Worm (Caenorhabditis elegans) whole organism, L2 larva: ENCODE measurements around the gene nmy-1.

Experiments used
- C34F6.9 ChIP-seq: fragments of 150-350 bp; optimal IDR thresholded peaks from 2 replicates; lab custom pipeline; 2014; ENCODE audit warnings: missing biosample characterization, missing genetic modification characterization
- F13H6.1 ChIP-seq: sonication (generic microtip); optimal IDR thresholded peaks from 2 replicates; lab custom pipeline; 2016; ENCODE audit warnings: missing genetic modification characterization, missing compliant biosample characterization
- R02D3.7 ChIP-seq: fragments of 150-350 bp; optimal IDR thresholded peaks from 2 replicates; lab custom pipeline; 2014; ENCODE audit warnings: missing biosample characterization, missing genetic modification characterization
- Y55F3AM.14 ChIP-seq: fragments of 200-800 bp; sonication (Bioruptor generic); optimal IDR thresholded peaks from 2 replicates; lab custom pipeline; 2018; ENCODE audit warnings: mild to moderate bottlenecking, missing genetic modification characterization, missing compliant biosample characterization
- ZK546.5 ChIP-seq: sonication (generic microtip); optimal IDR thresholded peaks from 2 replicates; lab custom pipeline; 2017; ENCODE audit warnings: missing biosample characterization, missing genetic modification characterization
- alr-1 ChIP-seq: fragments of 150-350 bp; optimal IDR thresholded peaks from 2 replicates; lab custom pipeline; 2014; ENCODE audit warnings: missing biosample characterization, missing genetic modification characterization
- aly-2 ChIP-seq: fragments of 150-350 bp; optimal IDR thresholded peaks from 2 replicates; lab custom pipeline; 2014; ENCODE audit warnings: missing biosample characterization, missing genetic modification characterization
- ama-1 ChIP-seq: fragments of 150-350 bp; optimal IDR thresholded peaks from 2 replicates; lab custom pipeline; 2018; ENCODE audit warnings: inconsistent platforms
- blmp-1 ChIP-seq: sonication (generic microtip); optimal IDR thresholded peaks from 2 replicates; lab custom pipeline; 2017; ENCODE audit warnings: missing genetic modification characterization, mild to moderate bottlenecking, missing compliant biosample characterization, antibody characterized with exemption, moderate library complexity; ENCODE audit not compliant: insufficient read depth
- ceh-16 ChIP-seq: fragments of 150-350 bp; optimal IDR thresholded peaks from 2 replicates; lab custom pipeline; 2014; ENCODE audit warnings: missing biosample characterization, missing genetic modification characterization
- egl-27 ChIP-seq: sonication (generic microtip); optimal IDR thresholded peaks from 3 replicates; lab custom pipeline; 2017; ENCODE audit warnings: missing biosample characterization, missing genetic modification reagents, missing genetic modification characterization
- elt-3 ChIP-seq: sonication (generic microtip); optimal IDR thresholded peaks from 2 replicates; lab custom pipeline; 2017; ENCODE audit warnings: missing biosample characterization, missing genetic modification characterization
- fos-1 ChIP-seq: fragments of 150-350 bp; optimal IDR thresholded peaks from 2 replicates; lab custom pipeline; 2014; ENCODE audit warnings: missing biosample characterization, missing genetic modification characterization
- gmeb-1 ChIP-seq: fragments of 150-350 bp; optimal IDR thresholded peaks from 2 replicates; lab custom pipeline; 2014; ENCODE audit warnings: missing biosample characterization, missing genetic modification characterization
- lin-11 ChIP-seq: fragments of 150-350 bp; sonication (generic microtip); optimal IDR thresholded peaks from 2 replicates; lab custom pipeline; 2014; ENCODE audit warnings: missing biosample characterization, missing genetic modification characterization, inconsistent platforms, mixed read lengths
- lin-13 ChIP-seq: fragments of 150-350 bp; optimal IDR thresholded peaks from 2 replicates; lab custom pipeline; 2014; ENCODE audit warnings: missing biosample characterization, missing genetic modification reagents, missing genetic modification characterization
- lsy-2 ChIP-seq, 2 experiments: fragments of 150-350 bp in 1 of 2; sonication (generic microtip) in 1 of 2; optimal IDR thresholded peaks; 2 replicates each; lab custom pipeline; 2014 to 2017; ENCODE audit warnings: missing biosample characterization in 2 of 2, missing genetic modification characterization in 2 of 2
- mab-5 ChIP-seq: fragments of 150-350 bp; optimal IDR thresholded peaks from 2 replicates; lab custom pipeline; 2014; ENCODE audit warnings: missing biosample characterization, missing genetic modification characterization
- mbf-1 ChIP-seq: sonication (generic microtip); optimal IDR thresholded peaks from 2 replicates; lab custom pipeline; 2017; ENCODE audit warnings: missing biosample characterization, missing genetic modification characterization
- mdl-1 ChIP-seq, 2 experiments: fragments of 150-350 bp in 1 of 2; sonication (generic microtip) in 1 of 2; optimal IDR thresholded peaks; 2 replicates each; lab custom pipeline; 2017; ENCODE audit warnings: missing biosample characterization in 2 of 2, missing genetic modification characterization in 2 of 2
- nhr-10 ChIP-seq: sonication (generic microtip); optimal IDR thresholded peaks from 2 replicates; lab custom pipeline; 2017; ENCODE audit warnings: missing biosample characterization, missing genetic modification characterization
- nhr-11 ChIP-seq: fragments of 150-350 bp; optimal IDR thresholded peaks from 2 replicates; lab custom pipeline; 2014; ENCODE audit warnings: missing biosample characterization, missing genetic modification characterization
- nhr-12 ChIP-seq: fragments of 150-350 bp; optimal IDR thresholded peaks from 2 replicates; lab custom pipeline; 2014; ENCODE audit warnings: missing biosample characterization, missing genetic modification characterization
- nhr-129 ChIP-seq: fragments of 150-350 bp; optimal IDR thresholded peaks from 2 replicates; lab custom pipeline; 2014; ENCODE audit warnings: missing biosample characterization, missing genetic modification characterization
- nhr-21 ChIP-seq: fragments of 150-350 bp; optimal IDR thresholded peaks from 2 replicates; lab custom pipeline; 2014; ENCODE audit warnings: missing biosample characterization, missing genetic modification characterization
- nhr-237 ChIP-seq: fragments of 150-350 bp; optimal IDR thresholded peaks from 2 replicates; lab custom pipeline; 2014; ENCODE audit warnings: missing biosample characterization, missing genetic modification characterization
- nhr-25 ChIP-seq: fragments of 150-350 bp; sonication (generic microtip); optimal IDR thresholded peaks from 3 replicates; lab custom pipeline; 2014; ENCODE audit warnings: missing biosample characterization, missing genetic modification characterization
- nhr-6 ChIP-seq: fragments of 150-350 bp; optimal IDR thresholded peaks from 2 replicates; lab custom pipeline; 2014; ENCODE audit warnings: missing biosample characterization, missing genetic modification characterization
- nhr-77 ChIP-seq: fragments of 150-350 bp; optimal IDR thresholded peaks from 2 replicates; lab custom pipeline; 2014; ENCODE audit warnings: missing biosample characterization, missing genetic modification characterization
- peb-1 ChIP-seq: fragments of 150-350 bp; optimal IDR thresholded peaks from 2 replicates; lab custom pipeline; 2014; ENCODE audit warnings: missing biosample characterization, missing genetic modification characterization
- sem-4 ChIP-seq: fragments of 150-350 bp; optimal IDR thresholded peaks from 2 replicates; lab custom pipeline; 2014; ENCODE audit warnings: missing biosample characterization, missing genetic modification reagents, missing genetic modification characterization
- skn-1 ChIP-seq: sonication (generic microtip); optimal IDR thresholded peaks from 2 replicates; lab custom pipeline; 2017; ENCODE audit warnings: missing biosample characterization, missing genetic modification characterization
- sma-3 ChIP-seq: sonication (generic microtip); optimal IDR thresholded peaks from 2 replicates; lab custom pipeline; 2016; ENCODE audit warnings: missing genetic modification reagents, missing genetic modification characterization, missing compliant biosample characterization
- sma-9 ChIP-seq, 2 experiments: fragments of 150-350 bp in 1 of 2; sonication (generic microtip) in 1 of 2; optimal IDR thresholded peaks; 2 replicates each; lab custom pipeline; 2014 to 2016; ENCODE audit warnings: missing genetic modification characterization in 2 of 2, mild to moderate bottlenecking in 1 of 2, missing biosample characterization in 1 of 2, missing compliant biosample characterization in 1 of 2, missing genetic modification reagents in 1 of 2, moderate library complexity in 1 of 2
- snpc-4 ChIP-seq: fragments of 150-350 bp; optimal IDR thresholded peaks from 2 replicates; lab custom pipeline; 2014; ENCODE audit warnings: missing biosample characterization, missing genetic modification characterization
- unc-39 ChIP-seq: fragments of 150-350 bp; optimal IDR thresholded peaks from 2 replicates; lab custom pipeline; 2014; ENCODE audit warnings: missing biosample characterization, missing genetic modification characterization
- unc-55 ChIP-seq: fragments of 150-350 bp; sonication (generic microtip); optimal IDR thresholded peaks from 3 replicates; lab custom pipeline; 2014; ENCODE audit warnings: missing biosample characterization, missing genetic modification reagents, missing genetic modification characterization
- zag-1 ChIP-seq: fragments of 150-350 bp; optimal IDR thresholded peaks from 2 replicates; lab custom pipeline; 2014; ENCODE audit warnings: missing biosample characterization, missing genetic modification characterization
- ztf-1 ChIP-seq: fragments of 200-800 bp; sonication (Bioruptor generic); conservative IDR thresholded peaks from 2 replicates; pipeline ENCODE4 v1.3.6; 2022; ENCODE audit warnings: missing genetic modification characterization, missing compliant biosample characterization
- ztf-11 ChIP-seq: sonication (generic microtip); optimal IDR thresholded peaks from 2 replicates; lab custom pipeline; 2017; ENCODE audit warnings: missing biosample characterization, missing genetic modification characterization
- ztf-4 ChIP-seq: fragments of 150-350 bp; optimal IDR thresholded peaks from 2 replicates; lab custom pipeline; 2014; ENCODE audit warnings: missing biosample characterization, missing genetic modification characterization

The nmy-1 gene

DNA sequence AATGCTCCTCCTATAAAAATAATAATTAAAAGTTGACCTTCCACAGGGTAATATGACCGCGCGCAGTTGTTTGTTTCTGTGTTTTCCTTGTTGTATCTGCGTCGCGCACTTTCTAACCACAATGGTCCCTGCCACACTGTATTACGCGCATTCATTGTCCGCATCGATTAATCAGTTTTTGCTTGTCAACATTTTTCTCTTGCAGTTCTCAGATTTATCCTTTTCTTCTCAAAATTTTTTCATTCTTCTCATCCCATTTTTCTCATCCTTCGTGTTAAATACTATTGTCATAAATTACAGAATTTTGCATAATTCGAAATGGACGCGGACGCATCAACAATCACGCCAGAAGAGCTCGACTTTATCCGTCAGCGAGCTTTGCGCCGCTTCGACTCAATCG lies 31.2 kb downstream of the nmy-1 start, which contains the start of gene pfk-1.1:
TSS of gene pfk-1.1 (plus strand) at position 301 of the 400 bp plus-strand sequence.
- no peak for TF ChIP-seq lsy-2 (tag; optimal IDR thresholded peaks at IDR 0.05; lab: Kevin White, UChicago)
- no peak for TF ChIP-seq egl-27
- no peak for TF ChIP-seq peb-1
- TF ChIP-seq ceh-16 (tag; lab: Kevin White, UChicago), result no peak
- no peak for TF ChIP-seq mbf-1 (tag; lab: Kevin White, UChicago)
- TF ChIP-seq unc-39, result no peak
- no peak for TF ChIP-seq nhr-21 (tag; lab: Kevin White, UChicago)
- no peak for TF ChIP-seq skn-1 (tag; lab: Kevin White, UChicago)
- TF ChIP-seq lin-11 (tag; lab: Kevin White, UChicago), result no peak
- no peak for TF ChIP-seq sma-3 (GFP tag; lab: Kevin White, UChicago)
- TF ChIP-seq blmp-1 (tag; lab: Kevin White, UChicago), result no peak
- no peak for TF ChIP-seq ztf-11 (tag; lab: Kevin White, UChicago)
- TF ChIP-seq ztf-4 (tag; lab: Kevin White, UChicago), result no peak
- TF ChIP-seq nhr-25 (tag; lab: Kevin White, UChicago), result no peak
- TF ChIP-seq zag-1 (tag; lab: Kevin White, UChicago), result no peak

- TF ChIP-seq snpc-4 (tag; lab: Kevin White, UChicago) (peak; percentile 71), lin-11 (tag; lab: Kevin White, UChicago) (no peak)
Observed at ce11 chrX:2942327-2942726, 33.0 kb downstream of the nmy-1 start.

DNA sequence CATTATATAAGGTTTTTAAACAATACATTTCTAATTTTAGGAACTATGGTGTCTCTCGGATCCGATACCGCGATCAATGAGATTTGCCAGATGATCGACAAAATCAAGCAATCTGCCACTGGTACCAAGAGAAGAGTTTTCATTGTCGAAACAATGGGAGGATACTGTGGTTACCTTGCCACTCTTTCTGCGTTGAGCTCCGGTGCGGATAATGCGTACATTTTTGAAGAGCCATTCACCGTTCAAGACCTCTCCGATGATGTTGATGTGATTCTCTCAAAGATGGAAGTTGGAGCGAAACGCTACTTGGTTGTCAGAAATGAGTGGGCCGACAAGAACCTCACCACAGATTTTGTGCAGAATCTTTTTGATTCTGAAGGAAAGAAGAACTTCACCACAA lies 34.3 kb downstream of the nmy-1 start:
- TF ChIP-seq C34F6.9 (tag; lab: Kevin White, UChicago) (no peak), elt-3 (tag; lab: Kevin White, UChicago) (no peak), lin-13 (GFP tag; lab: Kevin White, UChicago) (no peak)
- TF ChIP-seq, all 48 proteins: peak for 0

- TF ChIP-seq zag-1 (tag; lab: Kevin White, UChicago) (no peak), unc-55 (GFP tag; lab: Kevin White, UChicago) (no peak), nhr-129 (tag; lab: Kevin White, UChicago) (no peak), R02D3.7 (tag; lab: Kevin White, UChicago) (no peak), fos-1 (tag; lab: Kevin White, UChicago) (no peak), ztf-1 (GFP tag; lab: Robert Waterston, UW) (no peak), nhr-11 (tag; lab: Kevin White, UChicago) (no peak), sma-9 (GFP tag; optimal IDR thresholded peaks at IDR 0.05; lab: Kevin White, UChicago) (no peak), sma-9 (tag; optimal IDR thresholded peaks at IDR 0.05; lab: Kevin White, UChicago) (no peak), nhr-77 (tag; lab: Kevin White, UChicago) (no peak)
- TF ChIP-seq, all 48 proteins: peak for 0
Observed at ce11 chrX:2945950-2946349, 36.6 kb downstream of the nmy-1 start.

DNA sequence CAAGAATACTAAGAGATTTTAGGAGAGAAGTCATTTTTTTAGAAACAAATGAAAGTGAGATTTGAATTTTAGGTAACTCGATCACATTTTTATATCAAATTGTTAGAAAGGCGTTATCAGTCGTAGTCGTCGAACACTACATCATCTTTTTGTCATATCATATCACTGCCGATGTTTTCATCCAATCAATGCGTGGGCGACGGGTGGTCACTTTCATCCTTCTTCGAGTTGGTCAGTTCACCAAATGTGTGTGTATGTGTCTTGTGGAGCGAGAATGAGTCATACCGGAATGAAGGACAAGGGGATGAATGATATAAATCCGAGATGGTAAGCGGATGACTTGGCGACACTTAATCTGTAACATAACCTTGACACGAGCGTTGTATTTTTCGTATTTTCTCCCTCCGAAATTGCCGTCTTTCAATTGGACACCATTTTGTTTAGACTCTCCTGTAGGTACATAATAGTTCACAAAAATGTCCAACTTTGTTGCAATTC lies 37.2 kb downstream of the nmy-1 start, which contains the start of the genes Y41G9A.10 and Y41G9A.5:
TSS of gene Y41G9A.10 (minus strand) at position 51 of the 498 bp plus-strand sequence.
TSS of gene Y41G9A.5 (plus strand) at position 160 of the 498 bp plus-strand sequence.
- TF ChIP-seq nhr-21 (tag; lab: Kevin White, UChicago), result peak; percentile 38
- peak; percentile 44 for TF ChIP-seq sma-9 (GFP tag; optimal IDR thresholded peaks at IDR 0.05; lab: Kevin White, UChicago)
- TF ChIP-seq sma-9 (tag; optimal IDR thresholded peaks at IDR 0.05; lab: Kevin White, UChicago), result no peak
- TF ChIP-seq nhr-129 (tag; lab: Kevin White, UChicago), result peak; percentile 31
- TF ChIP-seq blmp-1 (tag; lab: Kevin White, UChicago), result peak; percentile 36
- TF ChIP-seq nhr-10 (tag; lab: Kevin White, UChicago), result no peak
- no peak for TF ChIP-seq nhr-77 (tag; lab: Kevin White, UChicago)
- no peak for TF ChIP-seq nhr-12 (tag; lab: Kevin White, UChicago)
- TF ChIP-seq ZK546.5 (tag; lab: Kevin White, UChicago), result no peak
- TF ChIP-seq Y55F3AM.14 (GFP tag; lab: Kevin White, UChicago), result no peak
- TF ChIP-seq ama-1 (lab: Kevin White, UChicago), result no peak
- TF ChIP-seq sma-3 (GFP tag; lab: Kevin White, UChicago), result peak; percentile 61
- no peak for TF ChIP-seq lin-11 (tag; lab: Kevin White, UChicago)
- no peak for TF ChIP-seq aly-2
- no peak for TF ChIP-seq nhr-237 (tag; lab: Kevin White, UChicago)
- no peak for TF ChIP-seq ztf-11 (tag; lab: Kevin White, UChicago)
- TF ChIP-seq R02D3.7 (tag; lab: Kevin White, UChicago), result no peak
- TF ChIP-seq F13H6.1 (tag; lab: Kevin White, UChicago), result no peak
- no peak for TF ChIP-seq ztf-4 (tag; lab: Kevin White, UChicago)
- peak; percentile 22 for TF ChIP-seq nhr-25 (tag; lab: Kevin White, UChicago)
- TF ChIP-seq gmeb-1, result no peak
- no peak for TF ChIP-seq sem-4 (tag; lab: Kevin White, UChicago)
- TF ChIP-seq alr-1 (tag; lab: Kevin White, UChicago), result no peak
- no peak for TF ChIP-seq mdl-1 (tag; optimal IDR thresholded peaks at IDR 0.05; lab: Kevin White, UChicago)
- TF ChIP-seq nhr-6 (tag; lab: Kevin White, UChicago), result no peak
- no peak for TF ChIP-seq mab-5 (tag; lab: Kevin White, UChicago)
- TF ChIP-seq fos-1 (tag; lab: Kevin White, UChicago), result peak; percentile 34
- TF ChIP-seq unc-55 (GFP tag; lab: Kevin White, UChicago), result no peak
- TF ChIP-seq ceh-16 (tag; lab: Kevin White, UChicago), result no peak
- TF ChIP-seq ztf-1 (GFP tag; lab: Robert Waterston, UW), result no peak
- no peak for TF ChIP-seq skn-1 (tag; lab: Kevin White, UChicago)
